Worm (Caenorhabditis elegans) whole organism, L2 larva: ENCODE measurements around the gene rfp-1.

Source experiments
- F13H6.1 ChIP-seq: sonication (generic microtip); optimal IDR thresholded peaks from 2 replicates; lab custom pipeline; 2016; ENCODE audit warnings: missing genetic modification characterization, missing compliant biosample characterization
- R02D3.7 ChIP-seq: fragments of 150-350 bp; optimal IDR thresholded peaks from 2 replicates; lab custom pipeline; 2014; ENCODE audit warnings: missing biosample characterization, missing genetic modification characterization
- aly-2 ChIP-seq: fragments of 150-350 bp; optimal IDR thresholded peaks from 2 replicates; lab custom pipeline; 2014; ENCODE audit warnings: missing biosample characterization, missing genetic modification characterization
- elt-1 ChIP-seq: fragments of 150-350 bp; optimal IDR thresholded peaks from 2 replicates; lab custom pipeline; 2014; ENCODE audit warnings: missing biosample characterization, missing genetic modification characterization
- lsy-2 ChIP-seq, 2 experiments: fragments of 150-350 bp in 1 of 2; sonication (generic microtip) in 1 of 2; optimal IDR thresholded peaks; 2 replicates each; lab custom pipeline; 2014 to 2017; ENCODE audit warnings: missing biosample characterization in 2 of 2, missing genetic modification characterization in 2 of 2
- nhr-237 ChIP-seq: fragments of 150-350 bp; optimal IDR thresholded peaks from 2 replicates; lab custom pipeline; 2014; ENCODE audit warnings: missing biosample characterization, missing genetic modification characterization
- nhr-25 ChIP-seq: fragments of 150-350 bp; sonication (generic microtip); optimal IDR thresholded peaks from 3 replicates; lab custom pipeline; 2014; ENCODE audit warnings: missing biosample characterization, missing genetic modification characterization
- nhr-6 ChIP-seq: fragments of 150-350 bp; optimal IDR thresholded peaks from 2 replicates; lab custom pipeline; 2014; ENCODE audit warnings: missing biosample characterization, missing genetic modification characterization
- unc-39 ChIP-seq: fragments of 150-350 bp; optimal IDR thresholded peaks from 2 replicates; lab custom pipeline; 2014; ENCODE audit warnings: missing biosample characterization, missing genetic modification characterization
- ztf-1 ChIP-seq: fragments of 200-800 bp; sonication (Bioruptor generic); conservative IDR thresholded peaks from 2 replicates; pipeline ENCODE4 v1.3.6; 2022; ENCODE audit warnings: missing genetic modification characterization, missing compliant biosample characterization

DNA sequence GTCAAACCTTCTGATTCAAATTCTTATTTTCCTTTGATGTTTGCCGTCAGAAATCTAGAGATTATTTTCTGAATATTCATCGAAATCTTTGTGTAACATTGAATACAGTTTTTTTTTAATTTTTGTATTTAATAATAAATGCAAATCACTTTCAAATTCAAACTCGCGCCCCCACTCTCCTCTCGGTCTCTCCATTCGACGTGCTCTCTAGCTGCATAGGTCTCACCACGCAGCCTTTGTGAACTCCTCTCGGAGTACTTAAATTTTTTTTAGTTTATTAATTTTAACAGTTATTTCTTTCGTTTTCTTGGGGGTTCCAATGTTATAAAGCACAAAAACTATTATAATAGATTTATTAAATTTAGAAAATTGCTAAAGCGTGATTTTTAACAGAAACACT is 11.8 kb downstream of the rfp-1 start:
- TF ChIP-seq F13H6.1 (tag; lab: Kevin White, UChicago) (no peak), nhr-6 (tag; lab: Kevin White, UChicago) (no peak), lsy-2 (tag; optimal IDR thresholded peaks at IDR 0.05; lab: Kevin White, UChicago) (no peak), unc-39 (tag; lab: Kevin White, UChicago) (no peak), aly-2 (tag; lab: Kevin White, UChicago) (no peak), elt-1 (tag; lab: Kevin White, UChicago) (no peak), nhr-25 (tag; lab: Kevin White, UChicago) (no peak), R02D3.7 (tag; lab: Kevin White, UChicago) (no peak), ztf-1 (GFP tag; lab: Robert Waterston, UW) (no peak), nhr-237 (no peak)
